Worm (Caenorhabditis elegans) whole organism, L3 larva: ENCODE measurements around the gene dnj-24.

Experiments
- R02D3.7 ChIP-seq: fragments of 150-350 bp; optimal IDR thresholded peaks from 2 replicates; lab custom pipeline; 2014; ENCODE audit warnings: missing biosample characterization, missing genetic modification characterization
- ZK546.5 ChIP-seq: sonication (generic microtip); optimal IDR thresholded peaks from 2 replicates; lab custom pipeline; 2017; ENCODE audit warnings: missing biosample characterization, missing genetic modification characterization
- aly-2 ChIP-seq: fragments of 150-350 bp; optimal IDR thresholded peaks from 2 replicates; lab custom pipeline; 2014; ENCODE audit warnings: missing biosample characterization, missing genetic modification characterization
- ama-1 ChIP-seq: fragments of 150-350 bp; optimal IDR thresholded peaks from 2 replicates; lab custom pipeline; 2018
- ceh-16 ChIP-seq: sonication (generic microtip); optimal IDR thresholded peaks from 2 replicates; lab custom pipeline; 2017; ENCODE audit warnings: missing biosample characterization, missing genetic modification characterization
- ceh-28 ChIP-seq: fragments of 150-350 bp; optimal IDR thresholded peaks from 2 replicates; lab custom pipeline; 2014; ENCODE audit warnings: missing biosample characterization, missing genetic modification reagents, missing genetic modification characterization
- ceh-82 ChIP-seq: fragments of 150-350 bp; optimal IDR thresholded peaks from 2 replicates; lab custom pipeline; 2014; ENCODE audit warnings: missing biosample characterization, missing genetic modification characterization
- ceh-9 ChIP-seq: sonication (generic microtip); optimal IDR thresholded peaks from 2 replicates; lab custom pipeline; 2018; ENCODE audit warnings: missing biosample characterization, missing genetic modification characterization
- daf-12 ChIP-seq: fragments of 150-350 bp; optimal IDR thresholded peaks from 2 replicates; lab custom pipeline; 2014; ENCODE audit warnings: missing biosample characterization, missing genetic modification reagents, missing genetic modification characterization
- egl-27 ChIP-seq: sonication (generic microtip); optimal IDR thresholded peaks from 4 replicates; lab custom pipeline; 2017; ENCODE audit warnings: missing biosample characterization, missing genetic modification reagents, missing genetic modification characterization
- egl-5 ChIP-seq: fragments of 150-350 bp; optimal IDR thresholded peaks from 2 replicates; lab custom pipeline; 2017; ENCODE audit warnings: missing biosample characterization, missing genetic modification reagents, missing genetic modification characterization, inconsistent platforms
- elt-1 ChIP-seq: fragments of 150-350 bp; optimal IDR thresholded peaks from 2 replicates; lab custom pipeline; 2014; ENCODE audit warnings: missing biosample characterization, missing genetic modification characterization
- elt-2 ChIP-seq: sonication (generic microtip); optimal IDR thresholded peaks from 2 replicates; lab custom pipeline; 2016; ENCODE audit warnings: missing genetic modification reagents, mild to moderate bottlenecking, missing genetic modification characterization, missing compliant biosample characterization
- elt-3 ChIP-seq, 3 experiments: fragments of 150-350 bp in 1 of 3; sonication (generic microtip) in 2 of 3; optimal IDR thresholded peaks; 2 replicates in 2 of 3; 4 replicates in 1 of 3; lab custom pipeline; 2014 to 2017; ENCODE audit warnings: missing biosample characterization in 3 of 3, missing genetic modification characterization in 3 of 3
- eor-1 ChIP-seq, 2 experiments: fragments of 150-350 bp; optimal IDR thresholded peaks; 2 replicates each; lab custom pipeline; 2014 to 2018; ENCODE audit warnings: missing biosample characterization in 2 of 2, missing genetic modification characterization in 2 of 2
- fkh-10 ChIP-seq: sonication (generic microtip); optimal IDR thresholded peaks from 2 replicates; lab custom pipeline; 2017; ENCODE audit warnings: missing biosample characterization, missing genetic modification reagents, missing genetic modification characterization
- fkh-2 ChIP-seq: fragments of 150-350 bp; optimal IDR thresholded peaks from 2 replicates; lab custom pipeline; 2014; ENCODE audit warnings: missing biosample characterization, missing genetic modification reagents, missing genetic modification characterization
- fos-1 ChIP-seq: fragments of 150-350 bp; optimal IDR thresholded peaks from 2 replicates; lab custom pipeline; 2014; ENCODE audit warnings: missing biosample characterization, missing genetic modification characterization
- hmg-11 ChIP-seq: sonication (generic microtip); optimal IDR thresholded peaks from 2 replicates; lab custom pipeline; 2016; ENCODE audit warnings: missing genetic modification characterization, missing compliant biosample characterization
- jun-1 ChIP-seq: fragments of 150-350 bp; optimal IDR thresholded peaks from 2 replicates; lab custom pipeline; 2014; ENCODE audit warnings: missing biosample characterization, missing genetic modification reagents, missing genetic modification characterization
- lin-15B ChIP-seq: fragments of 150-350 bp; optimal IDR thresholded peaks from 2 replicates; lab custom pipeline; 2014; ENCODE audit warnings: missing biosample characterization, missing genetic modification characterization
- lin-39 ChIP-seq: fragments of 150-350 bp; optimal IDR thresholded peaks from 2 replicates; lab custom pipeline; 2018; ENCODE audit warnings: missing biosample characterization, missing genetic modification reagents, missing genetic modification characterization
- lsy-12 ChIP-seq: sonication (generic microtip); optimal IDR thresholded peaks from 2 replicates; lab custom pipeline; 2016; ENCODE audit warnings: mild to moderate bottlenecking, missing genetic modification characterization, missing compliant biosample characterization
- mdl-1 ChIP-seq: fragments of 150-350 bp; optimal IDR thresholded peaks from 2 replicates; lab custom pipeline; 2014; ENCODE audit warnings: missing biosample characterization, missing genetic modification characterization
- mml-1 ChIP-seq: fragments of 150-350 bp; sonication (generic microtip); optimal IDR thresholded peaks from 3 replicates; lab custom pipeline; 2014; ENCODE audit warnings: missing biosample characterization, missing genetic modification characterization
- nfya-1 ChIP-seq: sonication (generic microtip); optimal IDR thresholded peaks from 2 replicates; lab custom pipeline; 2017; ENCODE audit warnings: missing genetic modification characterization, mild to moderate bottlenecking, missing compliant biosample characterization, antibody characterized with exemption, moderate library complexity; ENCODE audit not compliant: insufficient read depth
- nhr-11 ChIP-seq: fragments of 150-350 bp; optimal IDR thresholded peaks from 2 replicates; lab custom pipeline; 2014; ENCODE audit warnings: missing biosample characterization, missing genetic modification characterization
- nhr-12 ChIP-seq: fragments of 150-350 bp; optimal IDR thresholded peaks from 2 replicates; lab custom pipeline; 2014; ENCODE audit warnings: missing biosample characterization, missing genetic modification characterization
- nhr-23 ChIP-seq: fragments of 150-350 bp; optimal IDR thresholded peaks from 2 replicates; lab custom pipeline; 2014; ENCODE audit warnings: missing biosample characterization, missing genetic modification reagents, missing genetic modification characterization
- nhr-237 ChIP-seq: fragments of 150-350 bp; optimal IDR thresholded peaks from 2 replicates; lab custom pipeline; 2014; ENCODE audit warnings: missing biosample characterization, missing genetic modification characterization
- nhr-25 ChIP-seq: sonication (generic microtip); optimal IDR thresholded peaks from 2 replicates; lab custom pipeline; 2017; ENCODE audit warnings: missing biosample characterization, missing genetic modification characterization
- nhr-28 ChIP-seq: fragments of 150-350 bp; optimal IDR thresholded peaks from 2 replicates; lab custom pipeline; 2014; ENCODE audit warnings: missing biosample characterization, missing genetic modification characterization
- nhr-43 ChIP-seq: sonication (generic microtip); optimal IDR thresholded peaks from 2 replicates; lab custom pipeline; 2016; ENCODE audit warnings: mild to moderate bottlenecking, missing genetic modification characterization, missing compliant biosample characterization; ENCODE audit not compliant: poor library complexity, severe bottlenecking
- nhr-67 ChIP-seq: fragments of 150-350 bp; optimal IDR thresholded peaks from 2 replicates; lab custom pipeline; 2014; ENCODE audit warnings: missing biosample characterization, missing genetic modification characterization
- nhr-76 ChIP-seq: fragments of 150-350 bp; sonication (generic microtip); optimal IDR thresholded peaks from 5 replicates; lab custom pipeline; 2014; ENCODE audit warnings: missing biosample characterization, missing genetic modification characterization
- nhr-77 ChIP-seq: fragments of 150-350 bp; optimal IDR thresholded peaks from 2 replicates; lab custom pipeline; 2014; ENCODE audit warnings: missing biosample characterization, missing genetic modification characterization
- pha-4 ChIP-seq: fragments of 150-350 bp; optimal IDR thresholded peaks from 2 replicates; lab custom pipeline; 2014; ENCODE audit warnings: missing biosample characterization, missing genetic modification reagents, missing genetic modification characterization
- pqm-1 ChIP-seq: fragments of 150-350 bp; optimal IDR thresholded peaks from 2 replicates; lab custom pipeline; 2017; ENCODE audit warnings: missing biosample characterization, missing genetic modification characterization, inconsistent platforms
- sea-2 ChIP-seq: fragments of 150-350 bp; sonication (generic microtip); optimal IDR thresholded peaks from 4 replicates; lab custom pipeline; 2014; ENCODE audit warnings: missing biosample characterization, missing genetic modification reagents, missing genetic modification characterization
- skn-1 ChIP-seq: fragments of 150-350 bp; optimal IDR thresholded peaks from 2 replicates; lab custom pipeline; 2014; ENCODE audit warnings: missing biosample characterization, missing genetic modification characterization
- snpc-4 ChIP-seq: fragments of 150-350 bp; optimal IDR thresholded peaks from 2 replicates; lab custom pipeline; 2014; ENCODE audit warnings: missing biosample characterization, missing genetic modification characterization
- tbx-2 ChIP-seq: sonication (generic microtip); optimal IDR thresholded peaks from 2 replicates; lab custom pipeline; 2016; ENCODE audit warnings: mild to moderate bottlenecking, missing genetic modification characterization, missing compliant biosample characterization
- unc-39 ChIP-seq: sonication (generic microtip); optimal IDR thresholded peaks from 4 replicates; lab custom pipeline; 2017; ENCODE audit warnings: missing biosample characterization, missing genetic modification characterization
- unc-62 ChIP-seq: fragments of 150-350 bp; sonication (generic microtip); optimal IDR thresholded peaks from 4 replicates; lab custom pipeline; 2014; ENCODE audit warnings: missing biosample characterization, missing genetic modification reagents, missing genetic modification characterization
- zag-1 ChIP-seq: fragments of 150-350 bp; optimal IDR thresholded peaks from 2 replicates; lab custom pipeline; 2014; ENCODE audit warnings: missing biosample characterization, missing genetic modification characterization
- ztf-11 ChIP-seq: fragments of 150-350 bp; optimal IDR thresholded peaks from 2 replicates; lab custom pipeline; 2014; ENCODE audit warnings: missing biosample characterization, missing genetic modification characterization
- ztf-4 ChIP-seq: fragments of 150-350 bp; optimal IDR thresholded peaks from 2 replicates; lab custom pipeline; 2014; ENCODE audit warnings: missing biosample characterization, missing genetic modification characterization

dnj-24 gene

DNA sequence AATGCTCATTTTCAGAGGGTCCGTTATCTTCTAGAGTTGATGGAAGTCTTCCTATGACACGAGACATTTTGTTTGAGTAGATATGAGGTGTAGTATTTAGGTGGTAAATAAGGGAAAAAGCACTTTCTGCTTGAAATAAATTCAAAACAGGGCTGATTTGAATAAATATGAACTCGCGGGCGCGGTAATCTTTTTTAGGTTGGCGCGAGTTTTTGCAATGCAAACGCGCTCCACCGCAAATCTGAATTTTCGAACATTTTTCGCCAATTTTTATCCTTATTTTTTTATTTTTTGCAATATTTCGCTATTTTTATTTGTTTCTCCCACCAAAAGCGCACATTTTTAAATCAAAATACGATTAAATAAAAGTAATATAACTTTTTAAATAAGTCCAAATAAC lies 24.3 kb upstream of the dnj-24 start, which contains the start of gene skpt-1:
skpt-1 (minus strand) TSS at position 219 of the 400 bp plus-strand sequence.
- TF ChIP-seq mml-1 (tag; lab: Kevin White, UChicago) = no peak
- peak; percentile 22 for TF ChIP-seq nhr-23 (tag; lab: Kevin White, UChicago)
- TF ChIP-seq lin-15B (tag; lab: Kevin White, UChicago) = peak; percentile 53
- no peak for TF ChIP-seq lsy-12 (tag; lab: Kevin White, UChicago)
- peak; percentile 40 for TF ChIP-seq lin-39 (tag; lab: Kevin White, UChicago)
- peak; percentile 58 for TF ChIP-seq nfya-1 (tag; lab: Kevin White, UChicago)
- no peak for TF ChIP-seq elt-3 (tag; optimal IDR thresholded peaks at IDR 0.05; lab: Kevin White, UChicago)
- TF ChIP-seq ZK546.5 (tag; lab: Kevin White, UChicago) = no peak
- TF ChIP-seq ceh-16 (tag; lab: Kevin White, UChicago) = no peak
- TF ChIP-seq elt-2 (tag; lab: Kevin White, UChicago) = no peak
- no peak for TF ChIP-seq eor-1 (tag; optimal IDR thresholded peaks at IDR 0.05; lab: Kevin White, UChicago)
- no peak for TF ChIP-seq nhr-76 (tag; lab: Kevin White, UChicago)
- TF ChIP-seq pha-4 = peak; percentile 51
- no peak for TF ChIP-seq nhr-25 (tag; lab: Kevin White, UChicago)
- no peak for TF ChIP-seq fos-1
- TF ChIP-seq, all 47 proteins: peak for 5

DNA sequence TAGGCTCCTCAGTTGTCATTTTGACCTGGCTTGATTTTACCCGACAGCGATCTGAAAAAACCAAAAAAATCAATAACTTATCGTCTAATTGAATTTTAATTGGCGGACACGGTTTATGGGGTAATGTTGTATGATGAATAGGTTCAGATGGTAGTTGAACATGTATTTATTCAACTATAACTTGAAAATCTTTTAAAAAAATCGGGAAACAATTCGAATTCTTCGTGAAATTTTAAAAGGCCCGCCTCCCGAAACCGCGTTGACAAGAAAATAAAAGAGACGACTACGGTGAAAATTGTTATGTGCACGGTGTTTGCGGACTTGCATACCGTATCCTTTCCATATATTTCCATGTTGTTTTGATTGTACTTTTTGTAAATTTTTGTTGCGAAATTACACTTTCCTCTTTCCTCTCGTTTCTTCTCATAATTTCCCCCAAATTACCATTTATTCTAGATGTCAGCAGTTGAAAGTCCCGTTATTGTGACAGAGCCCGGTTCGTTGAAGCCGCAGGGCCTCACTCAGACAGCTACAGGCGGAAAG lies 18.9 kb upstream of the dnj-24 start, which contains the start of the genes T24G10.2 and disl-2:
T24G10.2 (minus strand) TSS at position 51 of the 543 bp plus-strand sequence.
disl-2 (plus strand) TSS at position 457 of the 543 bp plus-strand sequence.
- TF ChIP-seq pha-4 (peak; percentile 86), mdl-1 (tag; lab: Kevin White, UChicago) (no peak), ceh-16 (tag; lab: Kevin White, UChicago) (no peak), lin-15B (tag; lab: Kevin White, UChicago) (peak; percentile 67), mml-1 (tag; lab: Kevin White, UChicago) (no peak), unc-39 (tag; lab: Kevin White, UChicago) (no peak), skn-1 (tag; lab: Kevin White, UChicago) (no peak), tbx-2 (tag; lab: Kevin White, UChicago) (no peak), fkh-2 (tag; lab: Kevin White, UChicago) (no peak), ceh-28 (tag; lab: Kevin White, UChicago) (peak; percentile 30), fos-1 (no peak), aly-2 (tag; lab: Kevin White, UChicago) (no peak), ZK546.5 (tag; lab: Kevin White, UChicago) (no peak), nhr-28 (no peak), elt-1 (tag; lab: Kevin White, UChicago) (no peak), fkh-10 (no peak), ceh-82 (no peak), nhr-23 (tag; lab: Kevin White, UChicago) (peak; percentile 45), unc-62 (no peak), nhr-12 (tag; lab: Kevin White, UChicago) (no peak), nhr-43 (tag; lab: Kevin White, UChicago) (no peak), nhr-25 (tag; lab: Kevin White, UChicago) (peak; percentile 48), daf-12 (tag; lab: Kevin White, UChicago) (no peak), nhr-76 (tag; lab: Kevin White, UChicago) (peak; percentile 84), sea-2 (GFP tag; lab: Kevin White, UChicago) (no peak), nhr-77 (tag; lab: Kevin White, UChicago) (no peak), lsy-12 (tag; lab: Kevin White, UChicago) (no peak), elt-3 (tag; optimal IDR thresholded peaks at IDR 0.05; lab: Kevin White, UChicago) (no peak), snpc-4 (tag; lab: Kevin White, UChicago) (peak; percentile 61), nfya-1 (tag; lab: Kevin White, UChicago) (peak; percentile 92), egl-5 (tag; lab: Kevin White, UChicago) (no peak), jun-1 (tag; lab: Kevin White, UChicago) (no peak), ztf-4 (tag; lab: Kevin White, UChicago) (no peak), nhr-237 (tag; lab: Kevin White, UChicago) (no peak), pqm-1 (tag; lab: Kevin White, UChicago) (peak; percentile 12), lin-39 (tag; lab: Kevin White, UChicago) (peak; percentile 44), hmg-11 (peak; percentile 43), nhr-67 (tag; lab: Kevin White, UChicago) (no peak), ama-1 (peak; percentile 58), ceh-9 (tag; lab: Kevin White, UChicago) (no peak), elt-2 (tag; lab: Kevin White, UChicago) (peak; percentile 13), R02D3.7 (tag; lab: Kevin White, UChicago) (no peak), nhr-11 (tag; lab: Kevin White, UChicago) (no peak), ztf-11 (tag; lab: Kevin White, UChicago) (no peak), egl-27 (tag; lab: Kevin White, UChicago) (no peak), zag-1 (tag; lab: Kevin White, UChicago) (no peak), eor-1 (tag; optimal IDR thresholded peaks at IDR 0.05; lab: Kevin White, UChicago) (no peak)
